Worm (Caenorhabditis elegans) whole organism, L4 larva: Measurements from ENCODE around the gene drr-2.
A peak's percentile ranks its signal among the peaks of the same experiment; 100 is the strongest.

ENCODE experiments used
- D1046.2 ChIP-seq: fragments of 200-800 bp; sonication (Bioruptor generic); IDR thresholded peaks from 2 replicates; pipeline ENCODE4 v1.3.6; 2022; ENCODE audit warnings: missing genetic modification characterization, missing compliant biosample characterization
- F26F4.8 ChIP-seq: fragments of 200-800 bp; sonication (Bioruptor generic); conservative IDR thresholded peaks from 2 replicates; pipeline ENCODE4 v1.3.6; 2022; ENCODE audit warnings: missing genetic modification characterization, missing compliant biosample characterization
- R02D3.7 ChIP-seq: fragments of 150-350 bp; sonication (generic microtip); optimal IDR thresholded peaks from 3 replicates; lab custom pipeline; 2014; ENCODE audit warnings: missing biosample characterization, missing genetic modification characterization
- T20F7.1 ChIP-seq: fragments of 200-800 bp; sonication (Bioruptor generic); optimal IDR thresholded peaks from 2 replicates; lab custom pipeline; 2018; ENCODE audit warnings: mild to moderate bottlenecking, missing genetic modification characterization, missing compliant biosample characterization
- Y75B8A.6 ChIP-seq: fragments of 200-800 bp; sonication (Bioruptor generic); IDR thresholded peaks from 2 replicates; pipeline ENCODE4 v1.3.6; 2022; ENCODE audit warnings: missing genetic modification reagents, missing genetic modification characterization, missing compliant biosample characterization
- ZK337.2 ChIP-seq: fragments of 200-800 bp; sonication (Bioruptor generic); IDR thresholded peaks from 2 replicates; pipeline ENCODE4 v1.3.6; 2022; ENCODE audit warnings: missing genetic modification reagents, missing genetic modification characterization, missing compliant biosample characterization
- ama-1 ChIP-seq: fragments of 150-350 bp; optimal IDR thresholded peaks from 2 replicates; lab custom pipeline; 2014; ENCODE audit warnings: inconsistent platforms, mixed read lengths
- ceh-20 ChIP-seq: fragments of 200-800 bp; sonication (Bioruptor generic); IDR thresholded peaks from 2 replicates; pipeline ENCODE4 v1.3.6; 2022; ENCODE audit warnings: missing genetic modification reagents, missing genetic modification characterization, missing compliant biosample characterization
- ceh-28 ChIP-seq: fragments of 150-350 bp; optimal IDR thresholded peaks from 2 replicates; lab custom pipeline; 2014; ENCODE audit warnings: missing biosample characterization, missing genetic modification reagents, missing genetic modification characterization
- ceh-82 ChIP-seq: sonication (generic microtip); optimal IDR thresholded peaks from 2 replicates; lab custom pipeline; 2017; ENCODE audit warnings: missing biosample characterization, missing genetic modification characterization
- ces-1 ChIP-seq: fragments of 150-350 bp; sonication (generic microtip); optimal IDR thresholded peaks from 4 replicates; lab custom pipeline; 2014; ENCODE audit warnings: missing biosample characterization, missing genetic modification reagents, missing genetic modification characterization
- daf-16 ChIP-seq, 3 experiments: sonication (generic microtip); optimal IDR thresholded peaks; 2 replicates each; lab custom pipeline; 2016 to 2017; ENCODE audit warnings: missing genetic modification characterization in 3 of 3, missing genetic modification reagents in 3 of 3, mild to moderate bottlenecking in 2 of 3, missing compliant biosample characterization in 2 of 3, missing biosample characterization in 1 of 3, moderate library complexity in 1 of 3
- daf-19 ChIP-seq: fragments of 200-800 bp; sonication (Bioruptor generic); conservative IDR thresholded peaks from 2 replicates; pipeline ENCODE4 v1.3.6; 2022; ENCODE audit warnings: missing genetic modification characterization, missing compliant biosample characterization
- dmd-8 ChIP-seq: fragments of 200-800 bp; sonication (Bioruptor generic); IDR thresholded peaks from 2 replicates; pipeline ENCODE4 v1.3.6; 2022; ENCODE audit warnings: missing genetic modification characterization, missing compliant biosample characterization
- duxl-1 ChIP-seq: sonication (generic microtip); optimal IDR thresholded peaks from 2 replicates; lab custom pipeline; 2016; ENCODE audit warnings: mild to moderate bottlenecking, missing genetic modification characterization, moderate library complexity, missing compliant biosample characterization; ENCODE audit not compliant: poor library complexity
- dve-1 ChIP-seq: sonication (generic microtip); optimal IDR thresholded peaks from 2 replicates; lab custom pipeline; 2017; ENCODE audit warnings: antibody characterized with exemption, mild to moderate bottlenecking, missing genetic modification characterization, missing compliant biosample characterization; ENCODE audit not compliant: insufficient read depth
- fos-1 ChIP-seq: fragments of 150-350 bp; optimal IDR thresholded peaks from 2 replicates; lab custom pipeline; 2014; ENCODE audit warnings: missing biosample characterization, missing genetic modification characterization
- hlh-30 ChIP-seq: sonication (generic microtip); optimal IDR thresholded peaks from 2 replicates; lab custom pipeline; 2017; ENCODE audit warnings: antibody characterized with exemption, mild to moderate bottlenecking, missing genetic modification characterization, missing compliant biosample characterization; ENCODE audit not compliant: insufficient read depth
- lin-1 ChIP-seq: fragments of 200-800 bp; sonication (Bioruptor generic); IDR thresholded peaks from 2 replicates; pipeline ENCODE4 v1.3.6; 2022; ENCODE audit warnings: missing genetic modification reagents, missing genetic modification characterization, missing compliant biosample characterization
- lin-13 ChIP-seq: fragments of 150-350 bp; optimal IDR thresholded peaks from 2 replicates; lab custom pipeline; 2014; ENCODE audit warnings: missing biosample characterization, missing genetic modification reagents, missing genetic modification characterization
- lin-15B ChIP-seq: fragments of 150-350 bp; sonication (generic microtip); optimal IDR thresholded peaks from 3 replicates; lab custom pipeline; 2014; ENCODE audit warnings: missing biosample characterization, missing genetic modification characterization
- lsy-2 ChIP-seq, 2 experiments: fragments of 150-350 bp in 1 of 2; sonication (generic microtip) in 1 of 2; optimal IDR thresholded peaks; 2 replicates each; lab custom pipeline; 2014 to 2017; ENCODE audit warnings: missing biosample characterization in 2 of 2, missing genetic modification characterization in 2 of 2
- madf-5 ChIP-seq, 2 experiments: fragments of 200-800 bp; sonication (Bioruptor generic); IDR thresholded peaks; 2 replicates each; pipeline ENCODE4 v1.3.6; 2022; ENCODE audit warnings: missing compliant biosample characterization in 2 of 2, missing genetic modification characterization in 2 of 2
- mdl-1 ChIP-seq, 2 experiments: fragments of 150-350 bp in 1 of 2; sonication (generic microtip) in 1 of 2; optimal IDR thresholded peaks; 2 replicates each; lab custom pipeline; 2014 to 2017; ENCODE audit warnings: missing biosample characterization in 2 of 2, missing genetic modification characterization in 2 of 2
- mdt-29 ChIP-seq: fragments of 200-800 bp; sonication (Bioruptor generic); IDR thresholded peaks from 2 replicates; pipeline ENCODE4 v1.3.6; 2022; ENCODE audit warnings: missing genetic modification reagents, missing genetic modification characterization, missing compliant biosample characterization
- mes-2 ChIP-seq: sonication (generic microtip); optimal IDR thresholded peaks from 2 replicates; lab custom pipeline; 2016; ENCODE audit warnings: missing genotype, mild to moderate bottlenecking, missing genetic modification characterization, missing compliant biosample characterization; ENCODE audit not compliant: poor library complexity, severe bottlenecking
- mxl-3 ChIP-seq: fragments of 200-800 bp; sonication (Bioruptor generic); optimal IDR thresholded peaks from 2 replicates; lab custom pipeline; 2018; ENCODE audit warnings: mild to moderate bottlenecking, missing genetic modification characterization, missing compliant biosample characterization
- nhr-10 ChIP-seq: fragments of 150-350 bp; optimal IDR thresholded peaks from 2 replicates; lab custom pipeline; 2014; ENCODE audit warnings: missing biosample characterization, missing genetic modification characterization
- nhr-102 ChIP-seq: sonication (generic microtip); optimal IDR thresholded peaks from 2 replicates; lab custom pipeline; 2016; ENCODE audit warnings: mild to moderate bottlenecking, missing genetic modification characterization, moderate library complexity, missing compliant biosample characterization
- nhr-25 ChIP-seq: sonication (generic microtip); optimal IDR thresholded peaks from 2 replicates; lab custom pipeline; 2017; ENCODE audit warnings: missing genetic modification characterization, mild to moderate bottlenecking, missing compliant biosample characterization, antibody characterized with exemption, moderate library complexity, borderline replicate concordance; ENCODE audit not compliant: insufficient read depth
- nhr-41 ChIP-seq: fragments of 200-800 bp; sonication (Bioruptor generic); IDR thresholded peaks from 2 replicates; pipeline ENCODE4 v1.3.6; 2022; ENCODE audit warnings: missing genetic modification reagents, missing genetic modification characterization, missing compliant biosample characterization
- nhr-42 ChIP-seq: fragments of 200-800 bp; sonication (Bioruptor generic); IDR thresholded peaks from 2 replicates; pipeline ENCODE4 v1.3.6; 2022; ENCODE audit warnings: missing genetic modification characterization, missing compliant biosample characterization
- nhr-48 ChIP-seq: sonication (generic microtip); optimal IDR thresholded peaks from 2 replicates; lab custom pipeline; 2016; ENCODE audit warnings: mild to moderate bottlenecking, missing genetic modification characterization, missing compliant biosample characterization
- nhr-6 ChIP-seq: fragments of 150-350 bp; optimal IDR thresholded peaks from 2 replicates; lab custom pipeline; 2014; ENCODE audit warnings: missing biosample characterization, missing genetic modification characterization
- nhr-76 ChIP-seq: fragments of 150-350 bp; optimal IDR thresholded peaks from 2 replicates; lab custom pipeline; 2014; ENCODE audit warnings: missing biosample characterization, missing genetic modification characterization
- php-3 ChIP-seq: fragments of 200-800 bp; sonication (Bioruptor generic); IDR thresholded peaks from 2 replicates; pipeline ENCODE4 v1.3.6; 2022; ENCODE audit warnings: missing genetic modification reagents, missing genetic modification characterization, missing compliant biosample characterization
- pqm-1 ChIP-seq: sonication (generic microtip); optimal IDR thresholded peaks from 2 replicates; lab custom pipeline; 2017; ENCODE audit warnings: missing biosample characterization, missing genetic modification characterization
- rbr-2 ChIP-seq: sonication (generic microtip); optimal IDR thresholded peaks from 2 replicates; lab custom pipeline; 2016; ENCODE audit warnings: missing genotype, missing genetic modification characterization, missing compliant biosample characterization
- set-16 ChIP-seq: fragments of 200-800 bp; sonication (Bioruptor generic); IDR thresholded peaks from 2 replicates; pipeline ENCODE4 v1.3.6; 2022; ENCODE audit warnings: missing genetic modification reagents, missing genetic modification characterization, missing compliant biosample characterization
- snpc-4 ChIP-seq: fragments of 150-350 bp; optimal IDR thresholded peaks from 2 replicates; lab custom pipeline; 2014; ENCODE audit warnings: missing biosample characterization, missing genetic modification characterization
- tag-97 ChIP-seq: fragments of 200-800 bp; sonication (Bioruptor generic); IDR thresholded peaks from 2 replicates; pipeline ENCODE4 v1.3.6; 2022; ENCODE audit warnings: missing genetic modification characterization, missing compliant biosample characterization
- tra-1 ChIP-seq: fragments of 200-800 bp; sonication (Bioruptor generic); IDR thresholded peaks from 2 replicates; pipeline ENCODE4 v1.3.6; 2022; ENCODE audit warnings: missing genetic modification reagents, missing genetic modification characterization, missing compliant biosample characterization
- unc-130 ChIP-seq: sonication (generic microtip); optimal IDR thresholded peaks from 2 replicates; lab custom pipeline; 2016; ENCODE audit warnings: missing genetic modification reagents, missing genetic modification characterization, missing compliant biosample characterization
- unc-39 ChIP-seq: sonication (generic microtip); optimal IDR thresholded peaks from 2 replicates; lab custom pipeline; 2017; ENCODE audit warnings: missing biosample characterization, missing genetic modification characterization
- vab-7 ChIP-seq: fragments of 200-800 bp; sonication (Bioruptor generic); IDR thresholded peaks from 2 replicates; pipeline ENCODE4 v1.3.6; 2022; ENCODE audit warnings: missing genetic modification reagents, missing genetic modification characterization, missing compliant biosample characterization
- zag-1 ChIP-seq: fragments of 150-350 bp; optimal IDR thresholded peaks from 2 replicates; lab custom pipeline; 2014; ENCODE audit warnings: missing biosample characterization, missing genetic modification characterization
- zip-11 ChIP-seq: fragments of 200-800 bp; sonication (Bioruptor generic); IDR thresholded peaks from 2 replicates; pipeline ENCODE4 v1.3.6; 2022; ENCODE audit warnings: missing genetic modification characterization, missing compliant biosample characterization

The drr-2 gene

DNA sequence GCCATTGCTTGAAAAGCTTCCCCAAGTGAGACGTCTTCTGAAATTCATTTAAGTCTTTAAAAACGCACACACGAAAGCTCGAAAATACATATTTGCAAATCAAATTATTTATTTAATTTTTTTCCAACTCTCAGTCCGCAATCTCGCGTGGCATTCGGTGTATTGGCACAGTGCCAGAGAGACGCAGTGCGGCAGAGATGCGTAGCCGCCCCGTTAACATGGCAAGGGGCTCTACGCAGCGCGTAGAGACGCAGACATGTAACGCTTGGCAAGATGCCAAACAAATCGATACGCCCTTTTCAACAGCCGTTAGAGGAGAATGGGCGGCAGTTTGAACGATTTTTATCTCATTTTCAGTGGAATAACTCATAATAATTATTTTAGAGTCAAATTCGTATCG, at the start of gene drr-2, which contains the start of gene set-16 (continued):
- TF ChIP-seq nhr-25 (tag; lab: Kevin White, UChicago) (peak; percentile 98), tag-97 (GFP tag; lab: Robert Waterston, UW) (0 out of 2 replicates have a peak, but pooled peaks have one; percentile 71), ceh-20 (peak; percentile 99)

DNA sequence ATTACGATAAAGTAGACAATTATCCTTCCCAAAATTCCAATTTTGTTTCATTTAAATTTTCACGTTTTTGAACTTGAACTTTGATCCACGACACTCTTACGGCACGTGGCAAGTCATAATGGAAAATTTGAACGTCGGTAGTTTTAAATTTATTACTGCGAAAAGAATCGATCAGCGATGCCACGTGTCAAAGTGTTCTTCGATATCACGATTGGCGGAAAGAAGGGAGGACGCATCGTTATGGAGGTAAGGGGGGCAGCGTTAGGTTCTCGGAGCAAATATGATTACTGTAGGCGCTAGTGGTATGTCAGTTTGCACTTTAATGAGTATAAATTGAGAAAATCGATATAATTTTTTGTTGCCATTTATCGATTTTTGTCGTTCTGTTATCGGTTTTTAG, 49.2 kb upstream of the drr-2 start, which contains the start of gene cyn-2:
TSS of gene cyn-2 (plus strand) at position 114 of the 400 bp plus-strand sequence.
- TF ChIP-seq hlh-30 (tag; lab: Kevin White, UChicago): peak; percentile 34
- no peak for TF ChIP-seq fos-1 (tag; lab: Kevin White, UChicago)
- no peak for TF ChIP-seq pqm-1 (tag; lab: Kevin White, UChicago)
- no peak for TF ChIP-seq mdl-1 (tag; optimal IDR thresholded peaks at IDR 0.05; lab: Kevin White, UChicago)
- TF ChIP-seq lin-1: no peak
- TF ChIP-seq mdt-29: no peak
- peak; percentile 32 for TF ChIP-seq ama-1 (lab: Kevin White, UChicago)
- TF ChIP-seq mes-2 (tag; lab: Kevin White, UChicago): peak; percentile 38
- no peak for TF ChIP-seq snpc-4
- no peak for TF ChIP-seq set-16 (GFP tag; lab: Robert Waterston, UW)
- 0 out of 2 replicates have a peak, but pooled peaks have one; percentile 8 for TF ChIP-seq daf-19 (GFP tag; lab: Robert Waterston, UW)
- peak; percentile 21 for TF ChIP-seq duxl-1
- no peak for TF ChIP-seq nhr-102 (tag; lab: Kevin White, UChicago)
- TF ChIP-seq ceh-28: peak; percentile 51
- no peak for TF ChIP-seq unc-130
- TF ChIP-seq nhr-76 (tag; lab: Kevin White, UChicago): no peak
- TF ChIP-seq mxl-3 (GFP tag; lab: Kevin White, UChicago): no peak
- TF ChIP-seq madf-5 (GFP tag; IDR thresholded peaks at IDR 0.05; lab: Robert Waterston, UW): no peak
- TF ChIP-seq nhr-41 (GFP tag; lab: Robert Waterston, UW): no peak
- no peak for TF ChIP-seq unc-39 (tag; lab: Kevin White, UChicago)
- TF ChIP-seq daf-16 (GFP tag; optimal IDR thresholded peaks at IDR 0.05; lab: Kevin White, UChicago): no peak
- TF ChIP-seq daf-16 (tag; optimal IDR thresholded peaks at IDR 0.05; lab: Kevin White, UChicago): no peak

DNA sequence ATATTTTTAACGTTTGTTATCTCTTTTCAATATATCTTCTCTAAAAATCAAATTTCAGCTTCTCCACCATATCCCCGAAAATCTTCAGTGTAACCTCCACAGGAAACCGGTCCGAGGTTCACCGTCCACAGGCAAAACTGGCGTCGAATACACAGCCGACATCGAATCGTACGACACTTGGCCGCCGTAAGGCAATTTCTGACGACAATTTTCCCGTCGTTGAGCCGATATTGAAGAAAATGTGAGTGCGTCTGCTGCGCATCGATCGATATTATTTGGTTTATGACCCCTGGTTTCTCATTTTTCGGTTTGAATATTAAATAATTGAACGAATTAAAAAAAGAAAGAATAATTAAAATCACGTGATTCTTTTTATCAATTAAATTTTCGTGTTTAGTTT, 43.8 kb upstream of the drr-2 start, which contains the start of gene cul-2:
TSS of gene cul-2 (plus strand) at position 59 of the 400 bp plus-strand sequence.
- TF ChIP-seq hlh-30 (tag; lab: Kevin White, UChicago) (peak; percentile 66), nhr-42 (GFP tag; lab: Robert Waterston, UW) (no peak), F26F4.8 (no peak), Y75B8A.6 (GFP tag; lab: Robert Waterston, UW) (no peak), php-3 (GFP tag; lab: Robert Waterston, UW) (no peak), tra-1 (GFP tag; lab: Robert Waterston, UW) (no peak), nhr-48 (tag; lab: Kevin White, UChicago) (no peak), ZK337.2 (no peak), dve-1 (tag; lab: Kevin White, UChicago) (no peak), unc-39 (tag; lab: Kevin White, UChicago) (no peak), lsy-2 (tag; optimal IDR thresholded peaks at IDR 0.05; lab: Kevin White, UChicago) (peak in 1 of 2 experiments; percentile 34), R02D3.7 (tag; lab: Kevin White, UChicago) (no peak), ces-1 (GFP tag; lab: Kevin White, UChicago) (no peak), ceh-82 (tag; lab: Kevin White, UChicago) (no peak), mes-2 (tag; lab: Kevin White, UChicago) (peak; percentile 46), nhr-6 (tag; lab: Kevin White, UChicago) (peak; percentile 23), lin-13 (peak; percentile 1), vab-7 (GFP tag; lab: Robert Waterston, UW) (no peak), ceh-28 (no peak), duxl-1 (no peak), lin-15B (tag; lab: Kevin White, UChicago) (no peak), dmd-8 (GFP tag; lab: Robert Waterston, UW) (no peak), nhr-10 (tag; lab: Kevin White, UChicago) (no peak), zag-1 (tag; lab: Kevin White, UChicago) (no peak), rbr-2 (no peak), D1046.2 (GFP tag; lab: Robert Waterston, UW) (no peak), T20F7.1 (no peak), zip-11 (GFP tag; lab: Robert Waterston, UW) (no peak), mdt-29 (no peak)
